Fruit fly (Drosophila melanogaster) whole organism, wandering third instar larva: ENCODE results near the gene Usp1.

Experiments
- Abd-B ChIP-seq: fragments of >200 bp; optimal IDR thresholded peaks from 2 replicates; lab custom pipeline; 2017; ENCODE audit warnings: missing biosample characterization, missing genetic modification characterization
- Dfd ChIP-seq: fragments of >200 bp; optimal IDR thresholded peaks from 2 replicates; lab custom pipeline; 2017; ENCODE audit warnings: missing biosample characterization, missing genetic modification characterization
- GATAd ChIP-seq: sonication (Bioruptor generic); optimal IDR thresholded peaks from 2 replicates; lab custom pipeline; 2016; ENCODE audit warnings: missing biosample characterization, missing genetic modification characterization
- Mio ChIP-seq: sonication (Bioruptor generic); optimal IDR thresholded peaks from 2 replicates; lab custom pipeline; 2016; ENCODE audit warnings: missing biosample characterization, missing genetic modification characterization
- Myc ChIP-seq: fragments of >200 bp; optimal IDR thresholded peaks from 2 replicates; lab custom pipeline; 2017
- Vsx2 ChIP-seq: fragments of 200-300, 225-300 bp; sonication (Bioruptor generic); optimal IDR thresholded peaks from 2 replicates; lab custom pipeline; 2018; ENCODE audit warnings: missing biosample characterization, missing genetic modification characterization; ENCODE audit not compliant: partially characterized antibody
- ey ChIP-seq: fragments of 200-800 bp; sonication (Bioruptor generic); optimal IDR thresholded peaks from 2 replicates; lab custom pipeline; 2016; ENCODE audit warnings: missing biosample characterization, missing genetic modification characterization
- foxo ChIP-seq, 2 experiments: fragments of 200-800 bp; sonication (Bioruptor generic); optimal IDR thresholded peaks; 2 replicates in 1 of 2; 3 replicates in 1 of 2; lab custom pipeline; 2016 to 2017; ENCODE audit warnings: missing biosample characterization in 2 of 2, missing genetic modification characterization in 2 of 2
- fru ChIP-seq: fragments of 200-800 bp; sonication (Bioruptor generic); optimal IDR thresholded peaks from 3 replicates; lab custom pipeline; 2016; ENCODE audit warnings: missing biosample characterization, mild to moderate bottlenecking, missing genetic modification characterization
- psq ChIP-seq: fragments of 200-800 bp; sonication (Bioruptor generic); optimal IDR thresholded peaks from 3 replicates; lab custom pipeline; 2017; ENCODE audit warnings: missing biosample characterization, mild to moderate bottlenecking, missing genetic modification characterization, moderate library complexity
- rgr ChIP-seq: fragments of 200-800 bp; sonication (Bioruptor generic); optimal IDR thresholded peaks from 3 replicates; lab custom pipeline; 2016; ENCODE audit warnings: missing biosample characterization, mild to moderate bottlenecking, missing genetic modification characterization

- TF ChIP-seq Mio (no peak), ey (GFP tag; lab: Kevin White, UChicago) (no peak), psq (GFP tag; lab: Kevin White, UChicago) (no peak), Dfd (no peak), Vsx2 (no peak), fru (GFP tag; lab: Kevin White, UChicago) (no peak), rgr (GFP tag; lab: Kevin White, UChicago) (no peak), Myc (lab: Kevin White, UChicago) (no peak), Abd-B (GFP tag; lab: Kevin White, UChicago) (no peak), foxo (GFP tag; optimal IDR thresholded peaks at IDR 0.05; lab: Kevin White, UChicago) (no peak), GATAd (GFP tag; lab: Kevin White, UChicago) (no peak)
Measured at dm6 chr3R:29216484-29216863, 12.5 kb upstream of the Usp1 start.
